Fruit fly (Drosophila melanogaster): ENCODE data around the gene trol.
A peak's percentile ranks its signal among the peaks of the same experiment; 100 is the strongest.

Gene trol

DNA sequence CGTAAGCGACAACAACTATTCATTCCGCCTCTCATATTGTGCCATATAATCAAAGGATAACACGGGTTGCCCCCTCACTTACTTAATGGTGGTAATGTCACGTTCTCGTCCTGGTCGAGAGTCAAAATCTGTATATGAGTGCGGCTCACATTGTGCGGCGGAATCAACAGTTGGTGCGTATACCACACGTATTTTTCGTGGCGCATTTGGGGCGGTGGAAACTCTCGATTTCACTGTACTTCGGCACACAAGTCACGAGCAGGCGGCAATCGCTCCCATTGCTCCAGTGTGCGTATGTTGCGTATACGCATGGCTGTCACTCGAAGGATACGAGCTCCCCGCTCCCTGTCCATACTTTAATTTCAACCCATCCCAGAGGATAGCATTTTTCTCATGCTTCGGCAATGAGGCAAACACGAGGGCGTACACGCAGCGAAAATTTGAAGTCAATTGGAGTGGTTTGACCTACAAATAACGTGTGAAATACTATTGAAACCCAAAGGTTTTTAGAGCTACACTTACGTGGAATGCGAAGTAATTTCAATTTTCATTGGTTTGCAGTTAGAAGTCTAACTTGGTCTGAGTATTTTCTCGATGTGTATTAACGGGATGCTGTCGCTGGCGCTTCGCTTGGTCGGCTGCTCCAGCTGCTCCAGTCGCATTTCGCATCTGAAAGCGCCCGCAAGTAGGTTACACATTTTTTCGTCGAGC lies 36.7 kb upstream of the trol start (continued):
- TF ChIP-seq zfh2 (GFP tag; optimal IDR thresholded peaks at IDR 0.05) (peak; percentile 81), CG15269 (tag; optimal IDR thresholded peaks at IDR 0.05) (peak; percentile 72), CG11456 (GFP tag; IDR thresholded peaks at IDR 0.05) (peak; percentile 79), tup (GFP tag; optimal IDR thresholded peaks at IDR 0.05) (peak; percentile 54), Hr3 (GFP tag; optimal IDR thresholded peaks at IDR 0.05) (peak; percentile 58), grau (tag; optimal IDR thresholded peaks at IDR 0.05) (peak; percentile 73), row (GFP tag; IDR thresholded peaks at IDR 0.05) (peak; percentile 85), CG8478 (optimal IDR thresholded peaks at IDR 0.05) (no peak), CG3995 (GFP tag; optimal IDR thresholded peaks at IDR 0.05) (peak; percentile 8), ranshi (GFP tag; IDR thresholded peaks at IDR 0.05) (peak; percentile 80), CG4424 (GFP tag; optimal IDR thresholded peaks at IDR 0.05) (peak; percentile 62), Bgb (GFP tag; IDR thresholded peaks at IDR 0.05; ENCODE audit: partially characterized antibody) (no peak), Lim3 (GFP tag; IDR thresholded peaks at IDR 0.05) (0 out of 2 replicates have a peak, but pooled peaks have one; percentile 18), CG6791 (GFP tag; IDR thresholded peaks at IDR 0.05; ENCODE audit: partially characterized antibody) (no peak), kah (GFP tag; optimal IDR thresholded peaks at IDR 0.05) (no peak), hbn (GFP tag; IDR thresholded peaks at IDR 0.05; ENCODE audit: partially characterized antibody) (no peak), prd (optimal IDR thresholded peaks at IDR 0.05) (no peak), prd (GFP tag; IDR thresholded peaks at IDR 0.05) (peak; percentile 86), sug (tag; optimal IDR thresholded peaks at IDR 0.05) (peak; percentile 29), Kr (GFP tag; optimal IDR thresholded peaks at IDR 0.05) (no peak), CG1233 (GFP tag; optimal IDR thresholded peaks at IDR 0.05) (peak; percentile 67), CG2120 (GFP tag; optimal IDR thresholded peaks at IDR 0.05) (peak; percentile 93), CG12155 (GFP tag; optimal IDR thresholded peaks at IDR 0.05) (peak; percentile 66), CG5180 (GFP tag; optimal IDR thresholded peaks at IDR 0.05) (peak; percentile 3), Ada2b (GFP tag; IDR thresholded peaks at IDR 0.05) (peak; percentile 85), Oaz (GFP tag; IDR thresholded peaks at IDR 0.05) (peak; percentile 75; the same call in 1 of the 2 replicates), pum (GFP tag; optimal IDR thresholded peaks at IDR 0.05) (peak; percentile 69), CG2129 (GFP tag; IDR thresholded peaks at IDR 0.05; ENCODE audit: partially characterized antibody) (no peak), onecut (GFP tag; IDR thresholded peaks at IDR 0.05) (peak; percentile 64), D (optimal IDR thresholded peaks at IDR 0.05) (no peak), D (GFP tag; optimal IDR thresholded peaks at IDR 0.05) (peak; percentile 14), hth (optimal IDR thresholded peaks at IDR 0.05) (no peak), CG3065 (GFP tag; optimal IDR thresholded peaks at IDR 0.05) (no peak), Xrp1 (GFP tag; IDR thresholded peaks at IDR 0.05) (peak; percentile 71), sqz (GFP tag; optimal IDR thresholded peaks at IDR 0.05) (no peak), Ssrp (tag; optimal IDR thresholded peaks at IDR 0.05) (peak; percentile 34), CG4617 (GFP tag; optimal IDR thresholded peaks at IDR 0.05; ENCODE audit: borderline replicate concordance) (peak; percentile 21), lola (GFP tag; optimal IDR thresholded peaks at IDR 0.05) (no peak), HLHmδ (GFP tag; optimal IDR thresholded peaks at IDR 0.05) (no peak), CG4328 (GFP tag; optimal IDR thresholded peaks at IDR 0.05) (peak; percentile 27), CG10366 (GFP tag; IDR thresholded peaks at IDR 0.05) (peak; percentile 74), lov (optimal IDR thresholded peaks at IDR 0.05) (no peak), lov (GFP tag; IDR thresholded peaks at IDR 0.05) (no peak), CHES-1-like (GFP tag; optimal IDR thresholded peaks at IDR 0.05) (peak; percentile 79), Hey (tag; optimal IDR thresholded peaks at IDR 0.05) (no peak), CG13624 (GFP tag; optimal IDR thresholded peaks at IDR 0.05) (peak; percentile 81), oc (tag; optimal IDR thresholded peaks at IDR 0.05) (peak; percentile 29), CG12744 (GFP tag; optimal IDR thresholded peaks at IDR 0.05) (peak; percentile 41), C15 (GFP tag; IDR thresholded peaks at IDR 0.05) (no peak), CG17385 (GFP tag; optimal IDR thresholded peaks at IDR 0.05) (peak; percentile 71), CG7987 (GFP tag; optimal IDR thresholded peaks at IDR 0.05) (peak; percentile 4)
